Worm (Caenorhabditis elegans) whole organism, young adult: ENCODE measurements around the gene F26F4.9.
A peak's percentile ranks its signal among the peaks of the same experiment; 100 is the strongest.

Experiments
- B0261.1 ChIP-seq: sonication (generic microtip); optimal IDR thresholded peaks from 2 replicates; lab custom pipeline; 2016; ENCODE audit warnings: mild to moderate bottlenecking, missing genetic modification characterization, moderate library complexity, missing compliant biosample characterization
- C06A6.2 ChIP-seq: fragments of 200-800 bp; sonication (Bioruptor generic); conservative IDR thresholded peaks from 2 replicates; pipeline ENCODE4 v1.3.6; 2022; ENCODE audit warnings: missing genetic modification characterization, missing compliant biosample characterization
- C17E4.6 ChIP-seq: fragments of 200-800 bp; sonication (Bioruptor generic); IDR thresholded peaks from 2 replicates; pipeline ENCODE4 v1.3.6; 2022; ENCODE audit warnings: missing genetic modification reagents, missing genetic modification characterization, missing compliant biosample characterization
- F55B11.4 ChIP-seq: sonication (generic microtip); optimal IDR thresholded peaks from 2 replicates; lab custom pipeline; 2016; ENCODE audit warnings: missing compliant biosample characterization, missing genetic modification characterization, borderline replicate concordance; ENCODE audit not compliant: insufficient read depth
- T07F8.4 ChIP-seq: sonication (generic microtip); optimal IDR thresholded peaks from 2 replicates; lab custom pipeline; 2016; ENCODE audit warnings: mild to moderate bottlenecking, missing genetic modification characterization, moderate library complexity, missing compliant biosample characterization
- Y79H2A.3 ChIP-seq: fragments of 200-800 bp; sonication (Bioruptor generic); conservative IDR thresholded peaks from 2 replicates; pipeline ENCODE4 v1.3.6; 2022; ENCODE audit warnings: missing genetic modification reagents, missing genetic modification characterization, missing compliant biosample characterization
- ZK185.1 ChIP-seq: sonication (generic microtip); optimal IDR thresholded peaks from 2 replicates; lab custom pipeline; 2016; ENCODE audit warnings: mild to moderate bottlenecking, missing genetic modification characterization, missing compliant biosample characterization; ENCODE audit not compliant: poor library complexity, severe bottlenecking
- akir-1 ChIP-seq: fragments of 200-800 bp; sonication (Bioruptor generic); optimal IDR thresholded peaks from 2 replicates; lab custom pipeline; 2018; ENCODE audit warnings: mild to moderate bottlenecking, missing genetic modification characterization, moderate library complexity, missing compliant biosample characterization
- atf-7 ChIP-seq: sonication (generic microtip); optimal IDR thresholded peaks from 2 replicates; lab custom pipeline; 2017; ENCODE audit warnings: mild to moderate bottlenecking, missing genetic modification characterization, missing compliant biosample characterization
- athp-1 ChIP-seq: sonication (generic microtip); optimal IDR thresholded peaks from 2 replicates; lab custom pipeline; 2017; ENCODE audit warnings: mild to moderate bottlenecking, missing genetic modification characterization, missing compliant biosample characterization
- attf-3 ChIP-seq: fragments of 200-800 bp; sonication (Bioruptor generic); conservative IDR thresholded peaks from 2 replicates; pipeline ENCODE4 v1.3.6; 2022; ENCODE audit warnings: missing genetic modification reagents, missing genetic modification characterization, missing compliant biosample characterization
- bed-1 ChIP-seq: fragments of 200-800 bp; sonication (Bioruptor generic); IDR thresholded peaks from 2 replicates; pipeline ENCODE4 v1.3.6; 2022; ENCODE audit warnings: missing genetic modification reagents, missing genetic modification characterization, missing compliant biosample characterization
- ccch-3 ChIP-seq: fragments of 200-800 bp; sonication (Bioruptor generic); optimal IDR thresholded peaks from 2 replicates; lab custom pipeline; 2018; ENCODE audit warnings: mild to moderate bottlenecking, missing genetic modification characterization, missing compliant biosample characterization
- cebp-2 ChIP-seq: fragments of 200-800 bp; sonication (Bioruptor generic); IDR thresholded peaks from 2 replicates; pipeline ENCODE4 v1.3.6; 2022; ENCODE audit warnings: missing genetic modification characterization, missing compliant biosample characterization
- ceh-27 ChIP-seq: fragments of 200-800 bp; sonication (Bioruptor generic); optimal IDR thresholded peaks from 2 replicates; lab custom pipeline; 2018; ENCODE audit warnings: mild to moderate bottlenecking, missing genetic modification characterization, moderate library complexity, missing compliant biosample characterization
- dox-1 ChIP-seq: fragments of 200-800 bp; sonication (Bioruptor generic); IDR thresholded peaks from 2 replicates; pipeline ENCODE4 v1.3.6; 2022; ENCODE audit warnings: missing genetic modification reagents, missing genetic modification characterization, missing compliant biosample characterization
- efl-1 ChIP-seq: fragments of 150-350 bp; optimal IDR thresholded peaks from 2 replicates; lab custom pipeline; 2014; ENCODE audit warnings: missing biosample characterization, missing genetic modification reagents, missing genetic modification characterization
- ekl-4 ChIP-seq: fragments of 200-800 bp; sonication (Bioruptor generic); IDR thresholded peaks from 2 replicates; pipeline ENCODE4 v1.3.6; 2022; ENCODE audit warnings: missing genetic modification reagents, missing genetic modification characterization, missing compliant biosample characterization
- fkh-3 ChIP-seq: sonication (generic microtip); optimal IDR thresholded peaks from 2 replicates; lab custom pipeline; 2016; ENCODE audit warnings: mild to moderate bottlenecking, missing genetic modification characterization, missing compliant biosample characterization
- hmg-20 ChIP-seq: fragments of 200-800 bp; sonication (Bioruptor generic); IDR thresholded peaks from 2 replicates; pipeline ENCODE4 v1.3.6; 2022; ENCODE audit warnings: missing genetic modification reagents, missing genetic modification characterization, missing compliant biosample characterization
- lag-1 ChIP-seq: fragments of 200-800 bp; sonication (Bioruptor generic); IDR thresholded peaks from 2 replicates; pipeline ENCODE4 v1.3.6; 2022; ENCODE audit warnings: missing genetic modification reagents, missing genetic modification characterization, missing compliant biosample characterization
- lin-26 ChIP-seq: fragments of 200-800 bp; sonication (Bioruptor generic); IDR thresholded peaks from 2 replicates; pipeline ENCODE4 v1.3.6; 2022; ENCODE audit warnings: missing genetic modification reagents, missing genetic modification characterization, missing compliant biosample characterization
- lin-40 ChIP-seq: sonication (generic microtip); optimal IDR thresholded peaks from 2 replicates; lab custom pipeline; 2016; ENCODE audit warnings: missing genetic modification characterization, mild to moderate bottlenecking, missing compliant biosample characterization, missing genotype, missing genetic modification reagents
- lsy-27 ChIP-seq: sonication (generic microtip); optimal IDR thresholded peaks from 2 replicates; lab custom pipeline; 2017; ENCODE audit warnings: missing genetic modification characterization, mild to moderate bottlenecking, missing compliant biosample characterization, antibody characterized with exemption, missing genotype, borderline replicate concordance; ENCODE audit not compliant: insufficient read depth
- madf-10 ChIP-seq: sonication (generic microtip); optimal IDR thresholded peaks from 2 replicates; lab custom pipeline; 2016; ENCODE audit warnings: mild to moderate bottlenecking, missing genetic modification characterization, missing compliant biosample characterization
- madf-3 ChIP-seq: fragments of 200-800 bp; sonication (Bioruptor generic); IDR thresholded peaks from 2 replicates; pipeline ENCODE4 v1.3.6; 2022; ENCODE audit warnings: missing genetic modification reagents, missing genetic modification characterization, missing compliant biosample characterization
- madf-6 ChIP-seq: fragments of 200-800 bp; sonication (Bioruptor generic); IDR thresholded peaks from 2 replicates; pipeline ENCODE4 v1.3.6; 2022; ENCODE audit warnings: missing genetic modification reagents, missing genetic modification characterization, missing compliant biosample characterization
- mcd-1 ChIP-seq: fragments of 200-800 bp; sonication (Bioruptor generic); IDR thresholded peaks from 2 replicates; pipeline ENCODE4 v1.3.6; 2022; ENCODE audit warnings: missing genetic modification reagents, missing genetic modification characterization, missing compliant biosample characterization
- nhr-27 ChIP-seq: fragments of 200-800 bp; sonication (Bioruptor generic); optimal IDR thresholded peaks from 2 replicates; lab custom pipeline; 2018; ENCODE audit warnings: mild to moderate bottlenecking, missing genetic modification characterization, moderate library complexity, missing compliant biosample characterization
- nhr-90 ChIP-seq: sonication (generic microtip); optimal IDR thresholded peaks from 2 replicates; lab custom pipeline; 2016; ENCODE audit warnings: missing genotype, mild to moderate bottlenecking, missing genetic modification characterization, missing compliant biosample characterization
- rcor-1 ChIP-seq: fragments of 200-800 bp; sonication (Bioruptor generic); IDR thresholded peaks from 2 replicates; pipeline ENCODE4 v1.3.6; 2022; ENCODE audit warnings: missing genetic modification reagents, missing genetic modification characterization, missing compliant biosample characterization
- snpc-4 ChIP-seq, 5 experiments: fragments of 150-350 bp in 1 of 5; sonication (generic microtip) in 4 of 5; optimal IDR thresholded peaks; 2 replicates each; lab custom pipeline; 2014 to 2018; ENCODE audit warnings: missing genetic modification characterization in 5 of 5, missing biosample characterization in 3 of 5, antibody characterized with exemption in 2 of 5, mild to moderate bottlenecking in 2 of 5, missing compliant biosample characterization in 2 of 5, missing genotype in 2 of 5, moderate library complexity in 2 of 5, missing genetic modification reagents in 1 of 5
- tbx-9 ChIP-seq: sonication (generic microtip); optimal IDR thresholded peaks from 2 replicates; lab custom pipeline; 2016; ENCODE audit warnings: borderline replicate concordance, missing genetic modification characterization, inconsistent platforms, missing compliant biosample characterization
- unc-62 ChIP-seq: fragments of 150-350 bp; optimal IDR thresholded peaks from 2 replicates; lab custom pipeline; 2014; ENCODE audit warnings: missing biosample characterization, missing genetic modification reagents, missing genetic modification characterization
- zim-3 ChIP-seq: sonication (generic microtip); optimal IDR thresholded peaks from 2 replicates; lab custom pipeline; 2017; ENCODE audit warnings: mild to moderate bottlenecking, missing genetic modification characterization, moderate library complexity, missing compliant biosample characterization
- ztf-18 ChIP-seq: sonication (generic microtip); optimal IDR thresholded peaks from 2 replicates; lab custom pipeline; 2016; ENCODE audit warnings: missing genotype, mild to moderate bottlenecking, missing genetic modification characterization, missing compliant biosample characterization
- ztf-22 ChIP-seq: fragments of 200-800 bp; sonication (Bioruptor generic); optimal IDR thresholded peaks from 2 replicates; lab custom pipeline; 2018; ENCODE audit warnings: mild to moderate bottlenecking, missing genetic modification characterization, moderate library complexity, missing compliant biosample characterization
- ztf-28 ChIP-seq: fragments of 200-800 bp; sonication (Bioruptor generic); IDR thresholded peaks from 2 replicates; pipeline ENCODE4 v1.3.6; 2022; ENCODE audit warnings: missing genetic modification reagents, missing genetic modification characterization, missing compliant biosample characterization
- ztf-6 ChIP-seq: fragments of 200-800 bp; sonication (Bioruptor generic); IDR thresholded peaks from 2 replicates; pipeline ENCODE4 v1.3.6; 2022; ENCODE audit warnings: missing genetic modification reagents, missing genetic modification characterization, missing compliant biosample characterization

F26F4.9 gene

ce11 chrIII:4912317-4912716 is at the start of gene F26F4.9, which contains the start of gene cee-1 (continued):
- TF ChIP-seq ztf-22 (GFP tag; lab: Kevin White, UChicago), result no peak
- no peak for TF ChIP-seq B0261.1 (tag; lab: Kevin White, UChicago)
- TF ChIP-seq snpc-4 (GFP tag; optimal IDR thresholded peaks at IDR 0.05; lab: Kevin White, UChicago), result no peak
- TF ChIP-seq snpc-4 (tag; optimal IDR thresholded peaks at IDR 0.05; lab: Kevin White, UChicago), result no peak
- peak; percentile 5 for TF ChIP-seq lin-40 (tag; lab: Kevin White, UChicago)
- TF ChIP-seq mcd-1, result peak; percentile 48; the same call in 1 of the 2 replicates
- TF ChIP-seq ztf-6, result no peak

- no peak for TF ChIP-seq F55B11.4
- no peak for TF ChIP-seq ccch-3
- TF ChIP-seq efl-1 (GFP tag; lab: Kevin White, UChicago), result no peak
- 0 out of 2 replicates have a peak, but pooled peaks have one; percentile 18 for TF ChIP-seq ekl-4 (GFP tag; lab: Robert Waterston, UW)
- no peak for TF ChIP-seq C17E4.6 (GFP tag; lab: Robert Waterston, UW)
- TF ChIP-seq Y79H2A.3 (GFP tag; lab: Robert Waterston, UW), result no peak
- TF ChIP-seq ztf-18 (tag; lab: Kevin White, UChicago), result peak; percentile 9
- TF ChIP-seq nhr-90 (tag; lab: Kevin White, UChicago), result no peak
- TF ChIP-seq rcor-1, result no peak
- TF ChIP-seq atf-7 (tag; lab: Kevin White, UChicago), result no peak
- TF ChIP-seq unc-62 (GFP tag; lab: Kevin White, UChicago), result no peak
- TF ChIP-seq ceh-27 (GFP tag; lab: Kevin White, UChicago), result no peak
- TF ChIP-seq snpc-4 (GFP tag; optimal IDR thresholded peaks at IDR 0.05; lab: Kevin White, UChicago), result no peak
- no peak for TF ChIP-seq snpc-4 (tag; optimal IDR thresholded peaks at IDR 0.05; lab: Kevin White, UChicago)
- TF ChIP-seq madf-3 (GFP tag; lab: Robert Waterston, UW), result no peak
- no peak for TF ChIP-seq dox-1 (GFP tag; lab: Robert Waterston, UW)
- no peak for TF ChIP-seq lag-1
- TF ChIP-seq hmg-20 (GFP tag; lab: Robert Waterston, UW), result no peak
- no peak for TF ChIP-seq attf-3 (GFP tag; lab: Robert Waterston, UW)
- TF ChIP-seq ZK185.1, result no peak
- TF ChIP-seq fkh-3, result no peak
- TF ChIP-seq athp-1 (tag; lab: Kevin White, UChicago), result no peak
- TF ChIP-seq akir-1 (GFP tag; lab: Kevin White, UChicago), result no peak
- TF ChIP-seq nhr-27 (tag; lab: Kevin White, UChicago), result no peak
- peak; percentile 38; the same call in 1 of the 2 replicates for TF ChIP-seq lin-26 (GFP tag; lab: Robert Waterston, UW)
- no peak for TF ChIP-seq ztf-28
- no peak for TF ChIP-seq C06A6.2 (GFP tag; lab: Robert Waterston, UW)
- no peak for TF ChIP-seq bed-1 (GFP tag; lab: Robert Waterston, UW)
- TF ChIP-seq madf-6 (GFP tag; lab: Robert Waterston, UW), result peak; percentile 34; the same call in 1 of the 2 replicates
- no peak for TF ChIP-seq madf-10 (tag; lab: Kevin White, UChicago)
- no peak for TF ChIP-seq zim-3 (tag; lab: Kevin White, UChicago)
- TF ChIP-seq lsy-27 (tag; lab: Kevin White, UChicago), result no peak
Observed at ce11 chrIII:4961281-4961680, 49.0 kb upstream of the F26F4.9 start.

- TF ChIP-seq T07F8.4 (tag; lab: Kevin White, UChicago) (no peak), cebp-2 (GFP tag; lab: Robert Waterston, UW) (no peak), tbx-9 (tag; lab: Kevin White, UChicago) (no peak)
Observed at ce11 chrIII:4960204-4960603, 47.9 kb upstream of the F26F4.9 start, which contains the start of gene C27F2.4. Gene C27F2.4, minus strand, starts transcription at chrIII:4960304.
